Worm (Caenorhabditis elegans): ENCODE measurements around the gene clec-37.

ce11 chrV:16879532-16879931, 27.6 kb upstream of the clec-37 start:
- TF ChIP-seq aly-2 (tag; optimal IDR thresholded peaks at IDR 0.05) (no peak), ama-1 (optimal IDR thresholded peaks at IDR 0.05) (no peak), ceh-16 (tag; optimal IDR thresholded peaks at IDR 0.05) (no peak), mbf-1 (tag; optimal IDR thresholded peaks at IDR 0.05) (no peak), snpc-4 (tag; optimal IDR thresholded peaks at IDR 0.05) (no peak)
